Worm (Caenorhabditis elegans): ENCODE data around the gene psme-3.

Gene psme-3

ce11 chrIII:11559677-11560076 lies 8.3 kb upstream of the psme-3 start:
- TF ChIP-seq zip-8 (tag; optimal IDR thresholded peaks at IDR 0.05) (no peak), pha-4 (tag; optimal IDR thresholded peaks at IDR 0.05) (no peak), lin-13 (tag; optimal IDR thresholded peaks at IDR 0.05) (no peak), nhr-237 (tag; optimal IDR thresholded peaks at IDR 0.05) (no peak), ztf-11 (tag; optimal IDR thresholded peaks at IDR 0.05) (no peak), elt-1 (tag; optimal IDR thresholded peaks at IDR 0.05; ENCODE audit: borderline replicate concordance, insufficient read depth) (no peak), unc-62 (GFP tag; optimal IDR thresholded peaks at IDR 0.05) (no peak), sem-2 (GFP tag; optimal IDR thresholded peaks at IDR 0.05) (no peak)

ce11 chrIII:11560504-11561202 lies 7.3 kb upstream of the psme-3 start, which contains the start of gene ztf-29:
ztf-29 (plus strand) TSS chrIII:11561152.
- TF ChIP-seq lsy-2 (tag; optimal IDR thresholded peaks at IDR 0.05) (no peak), sptf-1 (tag; optimal IDR thresholded peaks at IDR 0.05) (no peak), sem-2 (GFP tag; optimal IDR thresholded peaks at IDR 0.05) (peak; percentile 28), ham-2 (GFP tag; optimal IDR thresholded peaks at IDR 0.05) (peak; percentile 49), elt-1 (tag; optimal IDR thresholded peaks at IDR 0.05; ENCODE audit: borderline replicate concordance, insufficient read depth) (peak; percentile 70), bed-3 (GFP tag; optimal IDR thresholded peaks at IDR 0.05) (no peak)

ce11 chrIII:11561597-11561996 lies 6.3 kb upstream of the psme-3 start:
- TF ChIP-seq snpc-4 (tag; optimal IDR thresholded peaks at IDR 0.05) (no peak), ceh-83 (GFP tag; optimal IDR thresholded peaks at IDR 0.05) (no peak), unc-39 (tag; optimal IDR thresholded peaks at IDR 0.05) (no peak), lsy-2 (tag; optimal IDR thresholded peaks at IDR 0.05) (no peak), nhr-28 (tag; optimal IDR thresholded peaks at IDR 0.05) (no peak), flh-1 (GFP tag; optimal IDR thresholded peaks at IDR 0.05) (no peak), ham-2 (GFP tag; optimal IDR thresholded peaks at IDR 0.05) (no peak), unc-62 (GFP tag; optimal IDR thresholded peaks at IDR 0.05) (no peak)

ce11 chrIII:11563417-11563949 lies 4.5 kb upstream of the psme-3 start, which contains the start of gene Y66D12A.11:
Y66D12A.11 (plus strand) TSS chrIII:11563467.
- TF ChIP-seq ceh-43 (GFP tag; optimal IDR thresholded peaks at IDR 0.05) (no peak), sem-2 (GFP tag; optimal IDR thresholded peaks at IDR 0.05) (no peak), lin-32 (GFP tag; optimal IDR thresholded peaks at IDR 0.05) (no peak), nhr-12 (tag; optimal IDR thresholded peaks at IDR 0.05) (no peak), nhr-76 (tag; optimal IDR thresholded peaks at IDR 0.05) (no peak), mep-1 (tag; optimal IDR thresholded peaks at IDR 0.05) (no peak), ham-2 (GFP tag; optimal IDR thresholded peaks at IDR 0.05) (no peak), hlh-1 (tag; optimal IDR thresholded peaks at IDR 0.05) (no peak), ceh-39 (tag; optimal IDR thresholded peaks at IDR 0.05) (no peak), lsy-2 (tag; optimal IDR thresholded peaks at IDR 0.05) (no peak), nhr-28 (tag; optimal IDR thresholded peaks at IDR 0.05) (no peak), lin-13 (tag; optimal IDR thresholded peaks at IDR 0.05) (no peak), M03D4.4 (tag; optimal IDR thresholded peaks at IDR 0.05) (no peak), mls-2 (tag; optimal IDR thresholded peaks at IDR 0.05) (no peak), nhr-237 (tag; optimal IDR thresholded peaks at IDR 0.05) (no peak)

ce11 chrIII:11565602-11566001 lies 2.3 kb upstream of the psme-3 start, which contains the start of gene Y66D12A.10:
Y66D12A.10 (plus strand) TSS chrIII:11565874.
- peak; percentile 51 for TF ChIP-seq mep-1 (tag; optimal IDR thresholded peaks at IDR 0.05)
- no peak for TF ChIP-seq mab-5 (tag; optimal IDR thresholded peaks at IDR 0.05)
- no peak for TF ChIP-seq tbx-8 (GFP tag; optimal IDR thresholded peaks at IDR 0.05)
- peak; percentile 22 for TF ChIP-seq nhr-237 (tag; optimal IDR thresholded peaks at IDR 0.05)
- TF ChIP-seq ceh-39 (tag; optimal IDR thresholded peaks at IDR 0.05) = peak; percentile 7
- peak; percentile 41 for TF ChIP-seq ces-1 (GFP tag; optimal IDR thresholded peaks at IDR 0.05)
- TF ChIP-seq ztf-11 (tag; optimal IDR thresholded peaks at IDR 0.05) = no peak
- no peak for TF ChIP-seq unc-39 (tag; optimal IDR thresholded peaks at IDR 0.05)
- TF ChIP-seq lsy-2 (tag; optimal IDR thresholded peaks at IDR 0.05) = peak; percentile 13

All from whole organism, mixed stage, embryonic.